Worm (Caenorhabditis elegans): Measurements from ENCODE around the gene C37H5.13.

- TF ChIP-seq snpc-4 (GFP tag; optimal IDR thresholded peaks at IDR 0.05) (no peak), snpc-4 (tag; optimal IDR thresholded peaks at IDR 0.05) (no peak), F23B12.7 (tag; optimal IDR thresholded peaks at IDR 0.05; ENCODE audit: insufficient read depth) (no peak), sea-2 (GFP tag; IDR thresholded peaks at IDR 0.05) (no peak), T26A5.8 (tag; optimal IDR thresholded peaks at IDR 0.05) (no peak)
These were observed 44.2 kb downstream of the C37H5.13 start, which contains the start of gene ccep-97 for ce11 chrV:4818563-4818962.

All from whole organism, young adult.